Fruit fly (Drosophila melanogaster) ovary, adult (tissue): ENCODE data around the gene CG11050.

ENCODE experiments used
- CG17801 ChIP-seq: fragments of 200-800 bp; optimal IDR thresholded peaks from 2 replicates; lab custom pipeline; 2019; ENCODE audit warnings: missing biosample characterization, mild to moderate bottlenecking, missing genetic modification characterization, moderate library complexity; ENCODE audit not compliant: partially characterized antibody

The CG11050 gene

dm6 chr2L:6621600-6621999 is 10.8 kb downstream of the CG11050 start, which contains the start of gene DIP-iota:
Gene DIP-iota, minus strand, starts transcription at chr2L:6621700.
- no peak for TF ChIP-seq CG17801

dm6 chr2L:6622031-6622430 is 11.2 kb downstream of the CG11050 start:
- TF ChIP-seq CG17801: peak; percentile 15

- TF ChIP-seq CG17801: no peak
Measured at dm6 chr2L:6622642-6623162, 11.9 kb downstream of the CG11050 start, which contains the start of gene CG34345. Gene CG34345, plus strand, starts transcription at chr2L:6623112.

dm6 chr2L:6632307-6632706 is 21.5 kb downstream of the CG11050 start, which contains the start of gene Oatp26F:
Gene Oatp26F, minus strand, starts transcription at chr2L:6632407.
- no peak for TF ChIP-seq CG17801

dm6 chr2L:6643218-6643756 is 32.5 kb downstream of the CG11050 start:
- no peak for TF ChIP-seq CG17801

- peak; percentile 80 for TF ChIP-seq CG17801
Measured at dm6 chr2L:6644421-6645059, 33.7 kb downstream of the CG11050 start.

dm6 chr2L:6647103-6647711 is 36.4 kb downstream of the CG11050 start:
- TF ChIP-seq CG17801: peak; percentile 92

- TF ChIP-seq CG17801: peak; percentile 90
Measured at dm6 chr2L:6648163-6648628, 37.4 kb downstream of the CG11050 start.

dm6 chr2L:6649085-6649754 is 38.4 kb downstream of the CG11050 start, which contains the start of the genes CG31635 and Tango1:
Gene CG31635, minus strand, starts transcription at chr2L:6649114.
Gene Tango1, plus strand, starts transcription at chr2L:6649388.
- TF ChIP-seq CG17801: no peak

- TF ChIP-seq CG17801: no peak
Measured at dm6 chr2L:6656264-6656676, 45.5 kb downstream of the CG11050 start, which contains the start of gene CG31633. Gene CG31633, minus strand, starts transcription at chr2L:6656321.

- no peak for TF ChIP-seq CG17801
Measured at dm6 chr2L:6657969-6658748, 47.3 kb downstream of the CG11050 start, which contains the start of the genes CG31636 and Ube4A. Gene CG31636, minus strand, starts transcription at chr2L:6658152. Gene Ube4A, plus strand, starts transcription at chr2L:6658517.

dm6 chr2L:6663562-6664051 is 52.8 kb downstream of the CG11050 start, which contains the start of the genes CG13771, CG34310 and cup:
Gene CG13771, minus strand, starts transcription at chr2L:6663612.
Gene CG34310, plus strand, starts transcription at chr2L:6663664.
Gene cup, plus strand, starts transcription at chr2L:6663664.
- no peak for TF ChIP-seq CG17801
